Fruit fly (Drosophila melanogaster) whole organism, embryonic: ENCODE data around the gene Sqor.

Experiments
- CG1024 ChIP-seq: fragments of 200-800 bp; sonication (Bioruptor generic); IDR thresholded peaks from 2 replicates; pipeline ENCODE4 v1.3.6; 2022; ENCODE audit warnings: missing biosample characterization, missing genetic modification characterization
- CG10543 ChIP-seq: fragments of 200-800 bp; sonication (Bioruptor generic); optimal IDR thresholded peaks from 3 replicates; lab custom pipeline; 2017; ENCODE audit warnings: missing biosample characterization, mild to moderate bottlenecking, missing genetic modification characterization, moderate library complexity
- CG10979 ChIP-seq: fragments of 200-800 bp; sonication (Bioruptor generic); optimal IDR thresholded peaks from 2 replicates; lab custom pipeline; 2018; ENCODE audit warnings: missing biosample characterization, mild to moderate bottlenecking, missing genetic modification characterization, moderate library complexity
- CG11456 ChIP-seq: fragments of 200-800 bp; sonication (Bioruptor generic); IDR thresholded peaks from 3 replicates; pipeline ENCODE4 v1.3.6; 2022; ENCODE audit warnings: missing biosample characterization, missing genetic modification characterization
- CG12659 ChIP-seq: fragments of 200-800 bp; sonication (Bioruptor generic); optimal IDR thresholded peaks from 3 replicates; lab custom pipeline; 2017; ENCODE audit warnings: mild to moderate bottlenecking, missing biosample characterization, missing genetic modification reagents, missing genetic modification characterization
- CG14441 ChIP-seq: fragments of 200-800 bp; sonication (Bioruptor generic); IDR thresholded peaks from 2 replicates; pipeline ENCODE4 v1.3.6; 2022; ENCODE audit warnings: missing biosample characterization, missing genetic modification characterization
- CG15011 ChIP-seq: fragments of 200-800 bp; sonication (Bioruptor generic); optimal IDR thresholded peaks from 3 replicates; lab custom pipeline; 2018; ENCODE audit warnings: missing biosample characterization, mild to moderate bottlenecking, missing genetic modification characterization
- CG16813 ChIP-seq: fragments of 200-800 bp; sonication (Bioruptor generic); IDR thresholded peaks from 3 replicates; pipeline ENCODE4 v1.3.6; 2022; ENCODE audit warnings: missing biosample characterization, missing genetic modification characterization; ENCODE audit not compliant: partially characterized antibody
- CG17186 ChIP-seq: fragments of 200-800 bp; sonication (Bioruptor generic); optimal IDR thresholded peaks from 3 replicates; lab custom pipeline; 2017; ENCODE audit warnings: missing biosample characterization, missing genetic modification reagents, missing genetic modification characterization
- CG18619 ChIP-seq: fragments of 200-800 bp; sonication (Bioruptor generic); optimal IDR thresholded peaks from 3 replicates; lab custom pipeline; 2017; ENCODE audit warnings: missing biosample characterization, mild to moderate bottlenecking, missing genetic modification characterization
- CG18764 ChIP-seq: fragments of 200-800 bp; sonication (Bioruptor generic); optimal IDR thresholded peaks from 3 replicates; lab custom pipeline; 2016; ENCODE audit warnings: missing biosample characterization, missing genetic modification characterization
- CG2129 ChIP-seq: fragments of 200-800 bp; sonication (Bioruptor generic); IDR thresholded peaks from 2 replicates; pipeline ENCODE4 v1.3.6; 2022; ENCODE audit warnings: missing biosample characterization, missing genetic modification characterization; ENCODE audit not compliant: partially characterized antibody
- CG4707 ChIP-seq: fragments of 200-800 bp; sonication (Bioruptor generic); optimal IDR thresholded peaks from 2 replicates; lab custom pipeline; 2018; ENCODE audit warnings: missing biosample characterization, mild to moderate bottlenecking, missing genetic modification characterization, moderate library complexity
- CG6683 ChIP-seq: fragments of 200-800 bp; sonication (Bioruptor generic); optimal IDR thresholded peaks from 2 replicates; lab custom pipeline; 2017; ENCODE audit warnings: missing biosample characterization, mild to moderate bottlenecking, missing genetic modification characterization, missing genetic modification reagents
- CG6689 ChIP-seq: fragments of 200-800 bp; sonication (Bioruptor generic); IDR thresholded peaks from 2 replicates; pipeline ENCODE4 v1.3.6; 2022; ENCODE audit warnings: missing biosample characterization, missing genetic modification characterization
- CG7928 ChIP-seq: fragments of 200-800 bp; sonication (Bioruptor generic); optimal IDR thresholded peaks from 2 replicates; lab custom pipeline; 2017; ENCODE audit warnings: missing biosample characterization, mild to moderate bottlenecking, missing genetic modification characterization
- CG7963 ChIP-seq: fragments of 200-800 bp; sonication (Bioruptor generic); IDR thresholded peaks from 3 replicates; pipeline ENCODE4 v1.3.6; 2022; ENCODE audit warnings: missing biosample characterization, missing genetic modification characterization; ENCODE audit not compliant: partially characterized antibody
- CG9817 ChIP-seq: fragments of 200-800 bp; sonication (Bioruptor generic); optimal IDR thresholded peaks from 2 replicates; lab custom pipeline; 2018; ENCODE audit warnings: missing biosample characterization, mild to moderate bottlenecking, missing genetic modification characterization, moderate library complexity
- Chrac-16 ChIP-seq: fragments of 200-800 bp; sonication (Bioruptor generic); optimal IDR thresholded peaks from 3 replicates; lab custom pipeline; 2016; ENCODE audit warnings: missing biosample characterization, missing genetic modification characterization
- CkIIα-i1 ChIP-seq: fragments of 200-800 bp; sonication (Bioruptor generic); IDR thresholded peaks from 2 replicates; pipeline ENCODE4 v1.3.6; 2022; ENCODE audit warnings: missing biosample characterization, missing genetic modification characterization
- D ChIP-seq, 2 experiments: fragments of 200-800 bp in 1 of 2; fragments of >200 bp in 1 of 2; sonication (Bioruptor generic) in 1 of 2; optimal IDR thresholded peaks; 2 replicates in 1 of 2; 3 replicates in 1 of 2; lab custom pipeline; 2017; ENCODE audit warnings: mild to moderate bottlenecking in 1 of 2, missing biosample characterization in 1 of 2, missing genetic modification characterization in 1 of 2, missing genetic modification reagents in 1 of 2
- Dll ChIP-seq: fragments of 200-800 bp; sonication (Bioruptor generic); IDR thresholded peaks from 4 replicates; pipeline ENCODE4 v1.3.6; 2022; ENCODE audit warnings: missing biosample characterization, missing genetic modification characterization; ENCODE audit not compliant: partially characterized antibody
- Elba2 ChIP-seq: fragments of 200-800 bp; sonication (Bioruptor generic); optimal IDR thresholded peaks from 3 replicates; lab custom pipeline; 2016; ENCODE audit warnings: missing biosample characterization, missing genetic modification characterization
- Ets65A ChIP-seq: fragments of 200-800 bp; sonication (Bioruptor generic); peaks from one replicate; lab custom pipeline; 2016; ENCODE audit warnings: missing biosample characterization, missing genetic modification characterization
- HHEX ChIP-seq: fragments of 200-800 bp; sonication (Bioruptor generic); optimal IDR thresholded peaks from 3 replicates; lab custom pipeline; 2017; ENCODE audit warnings: missing biosample characterization, mild to moderate bottlenecking, missing genetic modification characterization, missing genetic modification reagents
- NC2α ChIP-seq: fragments of 200-800 bp; sonication (Bioruptor generic); optimal IDR thresholded peaks from 2 replicates; lab custom pipeline; 2016; ENCODE audit warnings: missing biosample characterization, missing genetic modification characterization
- NfI ChIP-seq: fragments of 200-800 bp; sonication (Bioruptor generic); optimal IDR thresholded peaks from 3 replicates; lab custom pipeline; 2018; ENCODE audit warnings: missing biosample characterization, mild to moderate bottlenecking, missing genetic modification characterization, moderate library complexity
- Ravus ChIP-seq: fragments of 200-800 bp; sonication (Bioruptor generic); IDR thresholded peaks from 2 replicates; pipeline ENCODE4 v1.3.6; 2022; ENCODE audit warnings: missing biosample characterization, missing genetic modification characterization
- Rx ChIP-seq: fragments of 200-800 bp; sonication (Bioruptor generic); IDR thresholded peaks from 2 replicates; pipeline ENCODE4 v1.3.6; 2022; ENCODE audit warnings: missing biosample characterization, missing genetic modification characterization
- Usf ChIP-seq: fragments of 200-800 bp; sonication (Bioruptor generic); optimal IDR thresholded peaks from 2 replicates; lab custom pipeline; 2017; ENCODE audit warnings: missing genotype, missing biosample characterization, missing genetic modification characterization
- Xbp1 ChIP-seq: fragments of 200-800 bp; sonication (Bioruptor generic); optimal IDR thresholded peaks from 3 replicates; lab custom pipeline; 2016; ENCODE audit warnings: missing biosample characterization, mild to moderate bottlenecking, missing genetic modification characterization
- abd-A ChIP-seq: fragments of 200-800 bp; sonication (Bioruptor generic); optimal IDR thresholded peaks from 3 replicates; lab custom pipeline; 2019; ENCODE audit warnings: missing biosample characterization, mild to moderate bottlenecking, missing genetic modification characterization, moderate library complexity
- amos ChIP-seq: fragments of 200-800 bp; sonication (Bioruptor generic); IDR thresholded peaks from 2 replicates; pipeline ENCODE4 v1.3.6; 2022; ENCODE audit warnings: missing biosample characterization, missing genetic modification characterization; ENCODE audit not compliant: partially characterized antibody
- ash1 ChIP-seq: fragments of 200-800 bp; sonication (Bioruptor generic); optimal IDR thresholded peaks from 2 replicates; lab custom pipeline; 2018; ENCODE audit warnings: missing biosample characterization, mild to moderate bottlenecking, missing genetic modification characterization
- br ChIP-seq: fragments of >200 bp; optimal IDR thresholded peaks from 2 replicates; lab custom pipeline; 2017
- cg ChIP-seq: fragments of 200-800 bp; sonication (Bioruptor generic); optimal IDR thresholded peaks from 3 replicates; lab custom pipeline; 2019; ENCODE audit warnings: missing biosample characterization, mild to moderate bottlenecking, missing genetic modification characterization, moderate library complexity
- chm ChIP-seq: fragments of 200-800 bp; sonication (Bioruptor generic); IDR thresholded peaks from 2 replicates; pipeline ENCODE4 v1.3.6; 2022; ENCODE audit warnings: missing biosample characterization, missing genetic modification characterization
- dati ChIP-seq: fragments of 200-800 bp; sonication (Bioruptor generic); IDR thresholded peaks from 2 replicates; pipeline ENCODE4 v1.3.6; 2022; ENCODE audit warnings: missing biosample characterization, missing genetic modification characterization
- dmrt11E ChIP-seq: fragments of 200-800 bp; sonication (Bioruptor generic); optimal IDR thresholded peaks from 3 replicates; lab custom pipeline; 2018; ENCODE audit warnings: missing biosample characterization, mild to moderate bottlenecking, missing genetic modification characterization, moderate library complexity
- dysf ChIP-seq: fragments of 200-800 bp; sonication (Bioruptor generic); IDR thresholded peaks from 3 replicates; pipeline ENCODE4 v1.3.6; 2022; ENCODE audit warnings: missing biosample characterization, missing genetic modification characterization
- eve ChIP-seq, 2 experiments: fragments of >200 bp; optimal IDR thresholded peaks; 2 replicates each; lab custom pipeline; 2017; ENCODE audit warnings: missing biosample characterization in 2 of 2, missing genetic modification characterization in 2 of 2
- fd102C ChIP-seq: fragments of 200-800 bp; sonication (Bioruptor generic); optimal IDR thresholded peaks from 2 replicates; lab custom pipeline; 2018; ENCODE audit warnings: missing biosample characterization, mild to moderate bottlenecking, missing genetic modification characterization, moderate library complexity
- gfzf ChIP-seq: fragments of 200-800 bp; sonication (Bioruptor generic); optimal IDR thresholded peaks from 2 replicates; lab custom pipeline; 2016; ENCODE audit warnings: missing biosample characterization, mild to moderate bottlenecking, missing genetic modification characterization, moderate library complexity
- grau ChIP-seq: fragments of 200-800 bp; optimal IDR thresholded peaks from 3 replicates; lab custom pipeline; 2019; ENCODE audit warnings: missing biosample characterization, mild to moderate bottlenecking, missing genetic modification characterization, moderate library complexity
- odd ChIP-seq: fragments of 200-800 bp; sonication (Bioruptor generic); optimal IDR thresholded peaks from 2 replicates; lab custom pipeline; 2017; ENCODE audit warnings: missing biosample characterization, mild to moderate bottlenecking, missing genetic modification characterization
- onecut ChIP-seq: fragments of 200-800 bp; sonication (Bioruptor generic); IDR thresholded peaks from 2 replicates; pipeline ENCODE4 v1.3.6; 2022; ENCODE audit warnings: missing biosample characterization, missing genetic modification characterization
- tup ChIP-seq: fragments of 200-800 bp; sonication (Bioruptor generic); optimal IDR thresholded peaks from 2 replicates; lab custom pipeline; 2016; ENCODE audit warnings: missing biosample characterization, mild to moderate bottlenecking, missing genetic modification characterization, moderate library complexity
- z ChIP-seq: fragments of 200-800 bp; sonication (Bioruptor generic); IDR thresholded peaks from 3 replicates; pipeline ENCODE4 v1.3.6; 2022; ENCODE audit warnings: missing biosample characterization, missing genetic modification characterization
- zf30C ChIP-seq: fragments of 200-800 bp; sonication (Bioruptor generic); optimal IDR thresholded peaks from 3 replicates; lab custom pipeline; 2018; ENCODE audit warnings: missing biosample characterization, mild to moderate bottlenecking, missing genetic modification characterization

The Sqor gene

DNA sequence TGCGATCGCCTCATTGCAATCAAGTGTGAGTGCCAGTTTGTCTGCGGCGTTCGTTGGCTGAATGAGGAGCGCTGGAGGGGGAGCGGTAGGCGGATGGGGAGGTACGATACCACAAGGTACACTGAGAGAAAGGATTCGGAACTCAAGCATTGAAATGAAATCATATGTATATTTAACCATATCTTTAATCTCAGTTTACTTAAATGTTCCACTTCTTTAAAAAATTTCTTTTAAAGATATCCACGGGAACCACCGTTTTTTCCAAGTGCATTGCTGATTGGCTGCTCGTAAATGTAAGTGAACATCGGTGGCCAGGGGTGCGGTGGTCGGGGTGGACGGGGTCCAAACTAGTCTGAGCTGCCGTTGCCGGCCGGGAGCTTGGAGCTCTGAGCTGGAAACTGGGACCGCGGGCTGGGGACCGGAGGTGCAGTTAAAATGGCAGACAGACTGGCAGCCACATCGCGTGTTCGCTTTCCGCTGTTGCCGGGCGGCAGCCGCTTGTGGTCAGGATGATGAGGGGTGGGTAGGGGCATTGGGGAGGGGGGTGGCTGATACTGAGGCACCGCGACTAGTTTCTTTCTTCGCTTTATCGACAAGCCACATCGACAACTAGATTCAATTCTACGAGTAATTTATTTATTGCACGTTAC lies 11.7 kb upstream of the Sqor start (continued):
- TF ChIP-seq CG18764 (GFP tag; lab: Kevin White, UChicago) (peak; percentile 92), Xbp1 (GFP tag; lab: Kevin White, UChicago) (peak; percentile 97), NC2α (GFP tag; lab: Kevin White, UChicago) (peak; percentile 94), CG10979 (peak; percentile 98), CG17186 (peak; percentile 87), CG10543 (GFP tag; lab: Kevin White, UChicago) (peak; percentile 94), chm (GFP tag; lab: Robert Waterston, UW) (peak; percentile 98), CG7928 (GFP tag; lab: Kevin White, UChicago) (peak; percentile 61), amos (no peak), Rx (GFP tag; lab: Robert Waterston, UW) (peak; percentile 96), dati (GFP tag; lab: Robert Waterston, UW) (peak; percentile 92), dmrt11E (tag; lab: Kevin White, UChicago) (peak; percentile 97), zf30C (GFP tag; lab: Kevin White, UChicago) (peak; percentile 91), abd-A (tag; lab: Kevin White, UChicago) (peak; percentile 90), D (optimal IDR thresholded peaks at IDR 0.05; lab: Kevin White, UChicago) (no peak), D (GFP tag; optimal IDR thresholded peaks at IDR 0.05; lab: Kevin White, UChicago) (peak; percentile 97), br (no peak), CG6689 (GFP tag; lab: Robert Waterston, UW) (peak; percentile 96), Elba2 (GFP tag; lab: Kevin White, UChicago) (no peak), CG4707 (GFP tag; lab: Kevin White, UChicago) (peak; percentile 93), CG9817 (tag; lab: Kevin White, UChicago) (peak; percentile 95), tup (GFP tag; lab: Kevin White, UChicago) (peak; percentile 91), CG2129 (no peak), NfI (GFP tag; lab: Kevin White, UChicago) (peak; percentile 96), CG15011 (peak; percentile 84), fd102C (GFP tag; lab: Kevin White, UChicago) (peak; percentile 46), CG12659 (GFP tag; lab: Kevin White, UChicago) (peak; percentile 96), gfzf (GFP tag; lab: Kevin White, UChicago) (peak; percentile 14), CkIIα-i1 (GFP tag; lab: Robert Waterston, UW) (peak; percentile 80; the same call in 1 of the 2 replicates), ash1 (no peak), eve (GFP tag; optimal IDR thresholded peaks at IDR 0.05; lab: Kevin White, UChicago) (peak in 1 of 2 experiments; percentile 97), Usf (peak; percentile 78), grau (tag; lab: Kevin White, UChicago) (peak; percentile 94), CG1024 (GFP tag; lab: Robert Waterston, UW) (peak; percentile 95), CG11456 (GFP tag; lab: Robert Waterston, UW) (peak; percentile 93), z (GFP tag; lab: Robert Waterston, UW) (peak; percentile 73), dysf (GFP tag; lab: Robert Waterston, UW) (peak; percentile 97), CG6683 (GFP tag; lab: Kevin White, UChicago) (peak; percentile 85), Ets65A (GFP tag; lab: Kevin White, UChicago) (peak; percentile 99), Ravus (peak; percentile 87), CG16813 (no peak), Dll (GFP tag; lab: Robert Waterston, UW) (no peak), Chrac-16 (GFP tag; lab: Kevin White, UChicago) (peak; percentile 95), cg (GFP tag; lab: Kevin White, UChicago) (peak; percentile 27), CG7963 (GFP tag; lab: Robert Waterston, UW) (no peak), HHEX (GFP tag; lab: Kevin White, UChicago) (peak; percentile 94), onecut (peak; percentile 95), odd (GFP tag; lab: Kevin White, UChicago) (peak; percentile 95), CG18619 (GFP tag; lab: Kevin White, UChicago) (peak; percentile 91), CG14441 (GFP tag; lab: Robert Waterston, UW) (peak; percentile 96)
